Fruit fly (Drosophila melanogaster) whole organism, embryonic: ENCODE results near the gene Top3beta.

Experiments
- Aef1 ChIP-seq: fragments of 200-800 bp; sonication (Bioruptor generic); IDR thresholded peaks from 3 replicates; pipeline ENCODE4 v1.3.6; 2022; ENCODE audit warnings: missing biosample characterization, missing genetic modification characterization
- C15 ChIP-seq: fragments of 200-800 bp; sonication (Bioruptor generic); IDR thresholded peaks from 3 replicates; pipeline ENCODE4 v1.3.6; 2022; ENCODE audit warnings: missing biosample characterization, missing genetic modification characterization
- CG10959 ChIP-seq: fragments of 200-800 bp; sonication (Bioruptor generic); IDR thresholded peaks from 2 replicates; pipeline ENCODE4 v1.3.6; 2022; ENCODE audit warnings: missing biosample characterization, missing genetic modification characterization
- CG13123 ChIP-seq: fragments of 200-800 bp; sonication (Bioruptor generic); optimal IDR thresholded peaks from 2 replicates; lab custom pipeline; 2016; ENCODE audit warnings: missing biosample characterization, missing genetic modification characterization
- CG13287 ChIP-seq: fragments of 200-800 bp; sonication (Bioruptor generic); IDR thresholded peaks from 2 replicates; pipeline ENCODE4 v1.3.6; 2022; ENCODE audit warnings: missing biosample characterization, missing genetic modification characterization; ENCODE audit not compliant: partially characterized antibody
- CG15479 ChIP-seq: fragments of 200-800 bp; sonication (Bioruptor generic); optimal IDR thresholded peaks from 3 replicates; lab custom pipeline; 2019; ENCODE audit warnings: missing biosample characterization, mild to moderate bottlenecking, missing genetic modification characterization, moderate library complexity
- CG1647 ChIP-seq: fragments of 200-800 bp; sonication (Bioruptor generic); optimal IDR thresholded peaks from 3 replicates; lab custom pipeline; 2016; ENCODE audit warnings: missing biosample characterization, missing genetic modification characterization
- CG18011 ChIP-seq: fragments of 200-800 bp; sonication (Bioruptor generic); optimal IDR thresholded peaks from 2 replicates; lab custom pipeline; 2017; ENCODE audit warnings: missing biosample characterization, missing genetic modification characterization, mild to moderate bottlenecking, moderate library complexity, missing genotype
- CG30020 ChIP-seq: fragments of 200-800 bp; optimal IDR thresholded peaks from 2 replicates; lab custom pipeline; 2019; ENCODE audit warnings: missing biosample characterization, mild to moderate bottlenecking, missing genetic modification characterization, moderate library complexity
- CG3163 ChIP-seq: fragments of 200-800 bp; sonication (Bioruptor generic); optimal IDR thresholded peaks from 3 replicates; lab custom pipeline; 2016; ENCODE audit warnings: missing biosample characterization, missing genetic modification characterization
- CG32532 ChIP-seq: fragments of 200-800 bp; sonication (Bioruptor generic); IDR thresholded peaks from 2 replicates; pipeline ENCODE4 v1.3.6; 2022; ENCODE audit warnings: missing biosample characterization, missing genetic modification characterization
- CG3847 ChIP-seq: fragments of 200-800 bp; sonication (Bioruptor generic); IDR thresholded peaks from 2 replicates; pipeline ENCODE4 v1.3.6; 2022; ENCODE audit warnings: missing biosample characterization, missing genetic modification characterization
- CG4360 ChIP-seq: fragments of 200-800 bp; sonication (Bioruptor generic); IDR thresholded peaks from 2 replicates; pipeline ENCODE4 v1.3.6; 2022; ENCODE audit warnings: missing biosample characterization, missing genetic modification characterization
- CG7987 ChIP-seq: fragments of 200-800 bp; sonication (Bioruptor generic); optimal IDR thresholded peaks from 2 replicates; lab custom pipeline; 2018; ENCODE audit warnings: missing biosample characterization, mild to moderate bottlenecking, missing genetic modification characterization, moderate library complexity
- CG9215 ChIP-seq: fragments of 200-800 bp; sonication (Bioruptor generic); IDR thresholded peaks from 2 replicates; pipeline ENCODE4 v1.3.6; 2022; ENCODE audit warnings: missing biosample characterization, missing genetic modification characterization
- CG9932 ChIP-seq: fragments of 200-800 bp; sonication (Bioruptor generic); IDR thresholded peaks from 2 replicates; pipeline ENCODE4 v1.3.6; 2022; ENCODE audit warnings: missing biosample characterization, missing genetic modification characterization
- CkIIα-i1 ChIP-seq: fragments of 200-800 bp; sonication (Bioruptor generic); IDR thresholded peaks from 2 replicates; pipeline ENCODE4 v1.3.6; 2022; ENCODE audit warnings: missing biosample characterization, missing genetic modification characterization
- E2f2 ChIP-seq: fragments of 200-800 bp; sonication (Bioruptor generic); IDR thresholded peaks from 2 replicates; pipeline ENCODE4 v1.3.6; 2022; ENCODE audit warnings: missing biosample characterization, missing genetic modification characterization
- HLHmδ ChIP-seq: fragments of 200-800 bp; sonication (Bioruptor generic); optimal IDR thresholded peaks from 2 replicates; lab custom pipeline; 2018; ENCODE audit warnings: missing biosample characterization, mild to moderate bottlenecking, missing genetic modification characterization, moderate library complexity
- Hr3 ChIP-seq: fragments of 200-800 bp; sonication (Bioruptor generic); optimal IDR thresholded peaks from 3 replicates; lab custom pipeline; 2016; ENCODE audit warnings: missing biosample characterization, missing genetic modification characterization
- Lhr ChIP-seq: fragments of 200-800 bp; sonication (Bioruptor generic); optimal IDR thresholded peaks from 3 replicates; lab custom pipeline; 2017; ENCODE audit warnings: mild to moderate bottlenecking, missing biosample characterization, missing genetic modification reagents, missing genetic modification characterization
- Nf-YA ChIP-seq: fragments of 200-800 bp; sonication (Bioruptor generic); IDR thresholded peaks from 2 replicates; pipeline ENCODE4 v1.3.6; 2022; ENCODE audit warnings: missing biosample characterization, missing genetic modification characterization
- Ravus ChIP-seq: fragments of 200-800 bp; sonication (Bioruptor generic); IDR thresholded peaks from 2 replicates; pipeline ENCODE4 v1.3.6; 2022; ENCODE audit warnings: missing biosample characterization, missing genetic modification characterization
- Six4 ChIP-seq: fragments of 200-800 bp; sonication (Bioruptor generic); optimal IDR thresholded peaks from 2 replicates; lab custom pipeline; 2016; ENCODE audit warnings: missing biosample characterization, missing genetic modification characterization
- Sox100B ChIP-seq: fragments of 200-800 bp; sonication (Bioruptor generic); optimal IDR thresholded peaks from 3 replicates; lab custom pipeline; 2018; ENCODE audit warnings: missing biosample characterization, mild to moderate bottlenecking, missing genetic modification characterization
- Stat92E ChIP-seq, 3 experiments: fragments of >200 bp in 2 of 3; fragments of 200-800 bp in 1 of 3; sonication (Bioruptor generic) in 1 of 3; optimal IDR thresholded peaks; 2 replicates each; lab custom pipeline; 2017 to 2019; ENCODE audit warnings: missing biosample characterization in 3 of 3, missing genetic modification characterization in 3 of 3, mild to moderate bottlenecking in 1 of 3, moderate library complexity in 1 of 3
- TFAM ChIP-seq: fragments of 200-800 bp; sonication (Bioruptor generic); optimal IDR thresholded peaks from 2 replicates; lab custom pipeline; 2017; ENCODE audit warnings: missing biosample characterization, missing genetic modification characterization, inconsistent platforms
- YL-1 ChIP-seq: fragments of 200-800 bp; sonication (Bioruptor generic); optimal IDR thresholded peaks from 3 replicates; lab custom pipeline; 2017; ENCODE audit warnings: missing biosample characterization, mild to moderate bottlenecking, missing genetic modification characterization
- abd-A ChIP-seq: fragments of 200-800 bp; sonication (Bioruptor generic); optimal IDR thresholded peaks from 3 replicates; lab custom pipeline; 2019; ENCODE audit warnings: missing biosample characterization, mild to moderate bottlenecking, missing genetic modification characterization, moderate library complexity
- az2 ChIP-seq: fragments of 200-800 bp; sonication (Bioruptor generic); optimal IDR thresholded peaks from 3 replicates; lab custom pipeline; 2016; ENCODE audit warnings: missing biosample characterization, missing genetic modification characterization
- corto ChIP-seq: fragments of 200-800 bp; sonication (Bioruptor generic); optimal IDR thresholded peaks from 2 replicates; lab custom pipeline; 2016; ENCODE audit warnings: missing biosample characterization, mild to moderate bottlenecking, missing genetic modification characterization, moderate library complexity
- crc ChIP-seq: fragments of 200-800 bp; sonication (Bioruptor generic); optimal IDR thresholded peaks from 2 replicates; lab custom pipeline; 2016; ENCODE audit warnings: missing biosample characterization, missing genetic modification characterization
- dm ChIP-seq: fragments of 200-800 bp; sonication (Bioruptor generic); optimal IDR thresholded peaks from 3 replicates; lab custom pipeline; 2016; ENCODE audit warnings: missing biosample characterization, missing genetic modification characterization
- esg ChIP-seq: fragments of 200-800 bp; sonication (Bioruptor generic); conservative IDR thresholded peaks from 2 replicates; pipeline ENCODE4 v1.3.6; 2022; ENCODE audit warnings: missing biosample characterization, missing genetic modification characterization
- fd64A ChIP-seq: fragments of 200-800 bp; sonication (Bioruptor generic); optimal IDR thresholded peaks from 3 replicates; lab custom pipeline; 2018; ENCODE audit warnings: missing biosample characterization, mild to moderate bottlenecking, missing genetic modification characterization
- gro ChIP-seq: fragments of 200-800 bp; sonication (Bioruptor generic); optimal IDR thresholded peaks from 2 replicates; lab custom pipeline; 2016; ENCODE audit warnings: missing biosample characterization, missing genetic modification characterization
- h ChIP-seq: fragments of >200 bp; optimal IDR thresholded peaks from 2 replicates; lab custom pipeline; 2017
- lmd ChIP-seq: fragments of 200-800 bp; sonication (Bioruptor generic); IDR thresholded peaks from 2 replicates; pipeline ENCODE4 v1.3.6; 2022; ENCODE audit warnings: missing biosample characterization, missing genetic modification characterization
- luna ChIP-seq: fragments of 200-800 bp; sonication (Bioruptor generic); optimal IDR thresholded peaks from 2 replicates; lab custom pipeline; 2016; ENCODE audit warnings: missing biosample characterization, missing genetic modification characterization
- nmo ChIP-seq: fragments of 200-800 bp; sonication (Bioruptor generic); optimal IDR thresholded peaks from 2 replicates; lab custom pipeline; 2018; ENCODE audit warnings: missing biosample characterization, mild to moderate bottlenecking, missing genetic modification characterization, moderate library complexity
- oc ChIP-seq: fragments of 200-800 bp; sonication (Bioruptor generic); optimal IDR thresholded peaks from 2 replicates; lab custom pipeline; 2018; ENCODE audit warnings: missing biosample characterization, mild to moderate bottlenecking, missing genetic modification characterization, moderate library complexity
- onecut ChIP-seq: fragments of 200-800 bp; sonication (Bioruptor generic); IDR thresholded peaks from 2 replicates; pipeline ENCODE4 v1.3.6; 2022; ENCODE audit warnings: missing biosample characterization, missing genetic modification characterization
- pzg ChIP-seq: fragments of 200-800 bp; sonication (Bioruptor generic); optimal IDR thresholded peaks from 3 replicates; lab custom pipeline; 2018; ENCODE audit warnings: missing biosample characterization, mild to moderate bottlenecking, missing genetic modification characterization, moderate library complexity
- schlank ChIP-seq: fragments of 200-800 bp; sonication (Bioruptor generic); optimal IDR thresholded peaks from 2 replicates; lab custom pipeline; 2018; ENCODE audit warnings: missing biosample characterization, mild to moderate bottlenecking, missing genetic modification characterization
- sima ChIP-seq: fragments of 200-800 bp; sonication (Bioruptor generic); optimal IDR thresholded peaks from 2 replicates; lab custom pipeline; 2016; ENCODE audit warnings: missing biosample characterization, missing genetic modification characterization
- sisA ChIP-seq: fragments of 200-800 bp; sonication (Bioruptor generic); IDR thresholded peaks from 2 replicates; pipeline ENCODE4 v1.3.6; 2022; ENCODE audit warnings: missing biosample characterization, missing genetic modification characterization
- tap ChIP-seq: fragments of 200-800 bp; optimal IDR thresholded peaks from 3 replicates; lab custom pipeline; 2019; ENCODE audit warnings: missing biosample characterization, mild to moderate bottlenecking, missing genetic modification characterization, moderate library complexity
- tgo ChIP-seq: fragments of 200-800 bp; sonication (Bioruptor generic); IDR thresholded peaks from 3 replicates; pipeline ENCODE4 v1.3.6; 2022; ENCODE audit warnings: missing biosample characterization, missing genetic modification characterization
- ttk ChIP-seq: fragments of 200-800 bp; sonication (Bioruptor generic); IDR thresholded peaks from 2 replicates; pipeline ENCODE4 v2.1.2; 2022; ENCODE audit warnings: missing biosample characterization, missing genetic modification characterization
- unpg ChIP-seq: fragments of 200-800 bp; sonication (Bioruptor generic); optimal IDR thresholded peaks from 3 replicates; lab custom pipeline; 2018; ENCODE audit warnings: missing biosample characterization, mild to moderate bottlenecking, missing genetic modification characterization, moderate library complexity
- vfl ChIP-seq: fragments of 200-800 bp; sonication (Bioruptor generic); optimal IDR thresholded peaks from 2 replicates; lab custom pipeline; 2016; ENCODE audit warnings: missing biosample characterization, missing genetic modification characterization
- yki ChIP-seq: fragments of >200 bp; optimal IDR thresholded peaks from 3 replicates; lab custom pipeline; 2018

Top3beta gene

dm6 chrX:6278879-6279628 lies 8.7 kb downstream of the Top3beta start (continued):
- no peak for TF ChIP-seq unpg (GFP tag; lab: Kevin White, UChicago)
- no peak for TF ChIP-seq ttk (GFP tag; lab: Robert Waterston, UW)
- peak; percentile 19 for TF ChIP-seq CG7987 (GFP tag; lab: Kevin White, UChicago)
- no peak for TF ChIP-seq crc
- TF ChIP-seq YL-1 (GFP tag; lab: Kevin White, UChicago) = peak; percentile 70
- TF ChIP-seq CG3163 (GFP tag; lab: Kevin White, UChicago) = peak; percentile 26
- no peak for TF ChIP-seq Ravus (GFP tag; lab: Robert Waterston, UW)
- no peak for TF ChIP-seq CG32532 (GFP tag; lab: Robert Waterston, UW)
- no peak for TF ChIP-seq CG30020 (tag; lab: Kevin White, UChicago)
- peak in 1 of 3 experiments; percentile 57 for TF ChIP-seq Stat92E (GFP tag; optimal IDR thresholded peaks at IDR 0.05; lab: Kevin White, UChicago)
- TF ChIP-seq dm (GFP tag; lab: Kevin White, UChicago) = no peak
- no peak for TF ChIP-seq yki (lab: Kevin White, UChicago)
- TF ChIP-seq sisA (GFP tag; lab: Robert Waterston, UW) = no peak
- no peak for TF ChIP-seq CG1647 (GFP tag; lab: Kevin White, UChicago)
- TF ChIP-seq TFAM (GFP tag; lab: Kevin White, UChicago) = no peak
- no peak for TF ChIP-seq sima (GFP tag; lab: Kevin White, UChicago)
- no peak for TF ChIP-seq E2f2 (GFP tag; lab: Robert Waterston, UW)
- TF ChIP-seq Six4 (GFP tag; lab: Kevin White, UChicago) = no peak
- no peak for TF ChIP-seq onecut
- no peak for TF ChIP-seq Hr3
- TF ChIP-seq CG18011 (GFP tag; lab: Kevin White, UChicago) = no peak
- TF ChIP-seq Nf-YA (GFP tag; lab: Robert Waterston, UW) = no peak
- TF ChIP-seq CG10959 (GFP tag; lab: Robert Waterston, UW) = no peak
- TF ChIP-seq CG4360 (GFP tag; lab: Robert Waterston, UW) = no peak
- no peak for TF ChIP-seq esg
- TF ChIP-seq C15 = no peak
- TF ChIP-seq lmd (GFP tag; lab: Robert Waterston, UW) = no peak
- peak; percentile 38 for TF ChIP-seq gro (GFP tag; lab: Kevin White, UChicago)
- TF ChIP-seq abd-A (tag; lab: Kevin White, UChicago) = peak; percentile 43
- TF ChIP-seq luna (GFP tag; lab: Kevin White, UChicago) = no peak
- no peak for TF ChIP-seq Lhr (GFP tag; lab: Kevin White, UChicago)
- TF ChIP-seq CG9215 = no peak
- no peak for TF ChIP-seq oc
- peak; percentile 56 for TF ChIP-seq CG15479 (GFP tag; lab: Kevin White, UChicago)
- peak; percentile 43 for TF ChIP-seq pzg
- no peak for TF ChIP-seq vfl
- TF ChIP-seq schlank = no peak
- TF ChIP-seq Sox100B (GFP tag; lab: Kevin White, UChicago) = no peak
- no peak for TF ChIP-seq fd64A (GFP tag; lab: Kevin White, UChicago)
- no peak for TF ChIP-seq CG9932 (GFP tag; lab: Robert Waterston, UW)
- no peak for TF ChIP-seq CkIIα-i1 (GFP tag; lab: Robert Waterston, UW)
- no peak for TF ChIP-seq HLHmδ
- no peak for TF ChIP-seq CG13123 (GFP tag; lab: Kevin White, UChicago)
- TF ChIP-seq az2 (GFP tag; lab: Kevin White, UChicago) = no peak
- no peak for TF ChIP-seq tap (tag; lab: Kevin White, UChicago)
- TF ChIP-seq tgo (GFP tag; lab: Robert Waterston, UW) = no peak
- no peak for TF ChIP-seq corto (GFP tag; lab: Kevin White, UChicago)
- TF ChIP-seq h (lab: Kevin White, UChicago) = no peak
- no peak for TF ChIP-seq Aef1 (GFP tag; lab: Robert Waterston, UW)
- no peak for TF ChIP-seq CG3847 (GFP tag; lab: Robert Waterston, UW)
- no peak for TF ChIP-seq CG13287
- no peak for TF ChIP-seq nmo (GFP tag; lab: Kevin White, UChicago)
